Worm (Caenorhabditis elegans) whole organism, L1 larva: ENCODE measurements around the gene F35A5.1.
A peak's percentile ranks its signal among the peaks of the same experiment; 100 is the strongest.

Source experiments
- C04F5.9 ChIP-seq: sonication (generic microtip); optimal IDR thresholded peaks from 2 replicates; lab custom pipeline; 2016; ENCODE audit warnings: missing genetic modification characterization, missing compliant biosample characterization
- C34B4.2 ChIP-seq: sonication (generic microtip); optimal IDR thresholded peaks from 2 replicates; lab custom pipeline; 2017; ENCODE audit warnings: mild to moderate bottlenecking, missing genetic modification characterization, missing compliant biosample characterization
- ama-1 ChIP-seq: fragments of 150-350 bp; optimal IDR thresholded peaks from 2 replicates; lab custom pipeline; 2014
- blmp-1 ChIP-seq: fragments of 150-350 bp; optimal IDR thresholded peaks from 2 replicates; lab custom pipeline; 2014; ENCODE audit warnings: missing biosample characterization, missing genetic modification characterization
- ceh-82 ChIP-seq, 3 experiments: fragments of 150-350 bp in 1 of 3; sonication (generic microtip) in 2 of 3; optimal IDR thresholded peaks; 2 replicates each; lab custom pipeline; 2014 to 2017; ENCODE audit warnings: missing biosample characterization in 3 of 3, missing genetic modification characterization in 3 of 3
- dsc-1 ChIP-seq: sonication (generic microtip); optimal IDR thresholded peaks from 2 replicates; lab custom pipeline; 2016; ENCODE audit warnings: mild to moderate bottlenecking, missing genetic modification characterization, missing compliant biosample characterization
- efl-1 ChIP-seq, 4 experiments: fragments of 150-350 bp; optimal IDR thresholded peaks in 3 of 4; peaks in 1 of 4; 1 replicate in 1 of 4; 2 replicates in 3 of 4; lab custom pipeline; 2014; ENCODE audit warnings: missing biosample characterization in 2 of 4, missing genetic modification characterization in 2 of 4, missing genetic modification reagents in 2 of 4
- egl-13 ChIP-seq: sonication (generic microtip); optimal IDR thresholded peaks from 2 replicates; lab custom pipeline; 2016; ENCODE audit warnings: missing genotype, missing genetic modification reagents, missing genetic modification characterization, missing compliant biosample characterization
- elt-2 ChIP-seq: sonication (generic microtip); optimal IDR thresholded peaks from 2 replicates; lab custom pipeline; 2016; ENCODE audit warnings: missing genetic modification characterization, mild to moderate bottlenecking, inconsistent platforms, missing compliant biosample characterization, missing genetic modification reagents
- elt-3 ChIP-seq, 6 experiments: fragments of 150-350 bp in 1 of 6; sonication (generic microtip); optimal IDR thresholded peaks; 2 replicates each; lab custom pipeline; 2017 to 2018; ENCODE audit warnings: missing biosample characterization in 6 of 6, missing genetic modification characterization in 6 of 6, inconsistent platforms in 1 of 6
- fkh-4 ChIP-seq: sonication (generic microtip); optimal IDR thresholded peaks from 2 replicates; lab custom pipeline; 2016; ENCODE audit warnings: missing compliant biosample characterization, missing genetic modification characterization, borderline replicate concordance
- fos-1 ChIP-seq: fragments of 150-350 bp; optimal IDR thresholded peaks from 2 replicates; lab custom pipeline; 2014; ENCODE audit warnings: missing biosample characterization, missing genetic modification characterization
- hlh-17 ChIP-seq: fragments of 200-800 bp; sonication (Bioruptor generic); optimal IDR thresholded peaks from 2 replicates; lab custom pipeline; 2018; ENCODE audit warnings: missing genetic modification characterization, mild to moderate bottlenecking, missing compliant biosample characterization, moderate library complexity, borderline replicate concordance
- hlh-4 ChIP-seq: sonication (generic microtip); optimal IDR thresholded peaks from 2 replicates; lab custom pipeline; 2016; ENCODE audit warnings: mild to moderate bottlenecking, missing genetic modification characterization, missing compliant biosample characterization
- hpl-2 ChIP-seq: fragments of 150-350 bp; optimal IDR thresholded peaks from 2 replicates; lab custom pipeline; 2014; ENCODE audit warnings: missing biosample characterization, missing genetic modification reagents, missing genetic modification characterization
- irx-1 ChIP-seq: sonication (generic microtip); optimal IDR thresholded peaks from 2 replicates; lab custom pipeline; 2016; ENCODE audit warnings: missing genetic modification characterization, missing compliant biosample characterization
- isw-1 ChIP-seq: fragments of 200-800 bp; sonication (Bioruptor generic); IDR thresholded peaks from 2 replicates; pipeline ENCODE4 v1.3.6; 2022; ENCODE audit warnings: missing genetic modification characterization, missing compliant biosample characterization
- jun-1 ChIP-seq: fragments of 150-350 bp; optimal IDR thresholded peaks from 2 replicates; lab custom pipeline; 2014; ENCODE audit warnings: missing biosample characterization, missing genetic modification reagents, missing genetic modification characterization
- lin-13 ChIP-seq: fragments of 150-350 bp; optimal IDR thresholded peaks from 2 replicates; lab custom pipeline; 2014; ENCODE audit warnings: missing biosample characterization, missing genetic modification reagents, missing genetic modification characterization
- lin-14 ChIP-seq: fragments of 200-800 bp; sonication (Bioruptor generic); optimal IDR thresholded peaks from 2 replicates; lab custom pipeline; 2018; ENCODE audit warnings: mild to moderate bottlenecking, missing genetic modification characterization, moderate library complexity, missing compliant biosample characterization
- lin-15B ChIP-seq: fragments of 150-350 bp; sonication (generic microtip); optimal IDR thresholded peaks from 3 replicates; lab custom pipeline; 2014; ENCODE audit warnings: missing biosample characterization, missing genetic modification characterization
- lin-35 ChIP-seq, 2 experiments: fragments of 150-350 bp; optimal IDR thresholded peaks; 2 replicates each; lab custom pipeline; 2014; ENCODE audit warnings: missing biosample characterization in 2 of 2, missing genetic modification characterization in 2 of 2, missing genetic modification reagents in 2 of 2
- lsy-2 ChIP-seq, 2 experiments: fragments of 150-350 bp; optimal IDR thresholded peaks; 2 replicates each; lab custom pipeline; 2014; ENCODE audit warnings: missing biosample characterization in 2 of 2, missing genetic modification characterization in 2 of 2
- mab-9 ChIP-seq: fragments of 200-800 bp; sonication (Bioruptor generic); IDR thresholded peaks from 2 replicates; pipeline ENCODE4 v1.3.6; 2022; ENCODE audit warnings: missing genetic modification reagents, missing genetic modification characterization, missing compliant biosample characterization
- mdl-1 ChIP-seq, 2 experiments: fragments of 150-350 bp; optimal IDR thresholded peaks; 2 replicates each; lab custom pipeline; 2014 to 2017; ENCODE audit warnings: missing biosample characterization in 2 of 2, missing genetic modification characterization in 2 of 2, inconsistent platforms in 1 of 2
- nhr-11 ChIP-seq: fragments of 150-350 bp; optimal IDR thresholded peaks from 2 replicates; lab custom pipeline; 2014; ENCODE audit warnings: missing biosample characterization, missing genetic modification characterization
- nhr-12 ChIP-seq: sonication (generic microtip); optimal IDR thresholded peaks from 2 replicates; lab custom pipeline; 2017; ENCODE audit warnings: missing biosample characterization, missing genetic modification characterization
- nhr-19 ChIP-seq: fragments of 200-800 bp; sonication (Bioruptor generic); conservative IDR thresholded peaks from 2 replicates; pipeline ENCODE4 v1.3.6; 2022; ENCODE audit warnings: missing genetic modification characterization, missing compliant biosample characterization
- nhr-20 ChIP-seq: sonication (generic microtip); optimal IDR thresholded peaks from 2 replicates; lab custom pipeline; 2016; ENCODE audit warnings: mild to moderate bottlenecking, missing genetic modification characterization, missing compliant biosample characterization
- nhr-237 ChIP-seq: fragments of 150-350 bp; optimal IDR thresholded peaks from 2 replicates; lab custom pipeline; 2014; ENCODE audit warnings: missing biosample characterization, missing genetic modification characterization
- nhr-28 ChIP-seq: fragments of 150-350 bp; optimal IDR thresholded peaks from 2 replicates; lab custom pipeline; 2014; ENCODE audit warnings: missing biosample characterization, missing genetic modification characterization
- nhr-47 ChIP-seq: sonication (generic microtip); optimal IDR thresholded peaks from 2 replicates; lab custom pipeline; 2016; ENCODE audit warnings: mild to moderate bottlenecking, missing genetic modification characterization, moderate library complexity, missing compliant biosample characterization
- nhr-71 ChIP-seq: sonication (generic microtip); optimal IDR thresholded peaks from 2 replicates; lab custom pipeline; 2016; ENCODE audit warnings: mild to moderate bottlenecking, missing genetic modification characterization, moderate library complexity, missing compliant biosample characterization
- nhr-77 ChIP-seq: fragments of 150-350 bp; optimal IDR thresholded peaks from 2 replicates; lab custom pipeline; 2014; ENCODE audit warnings: missing biosample characterization, missing genetic modification characterization
- nhr-85 ChIP-seq: sonication (generic microtip); peaks from one replicate; lab custom pipeline; 2016; ENCODE audit warnings: missing genetic modification characterization, inconsistent platforms, missing compliant biosample characterization
- nhr-90 ChIP-seq: sonication (generic microtip); optimal IDR thresholded peaks from 2 replicates; lab custom pipeline; 2016; ENCODE audit warnings: mild to moderate bottlenecking, missing genetic modification characterization, missing compliant biosample characterization; ENCODE audit not compliant: poor library complexity
- pax-3 ChIP-seq: fragments of 200-800 bp; sonication (Bioruptor generic); optimal IDR thresholded peaks from 2 replicates; lab custom pipeline; 2018; ENCODE audit warnings: mild to moderate bottlenecking, missing genetic modification characterization, moderate library complexity, missing compliant biosample characterization
- pqm-1 ChIP-seq: sonication (generic microtip); optimal IDR thresholded peaks from 3 replicates; lab custom pipeline; 2017; ENCODE audit warnings: missing biosample characterization, missing genetic modification characterization
- rnt-1 ChIP-seq: sonication (generic microtip); optimal IDR thresholded peaks from 2 replicates; lab custom pipeline; 2016; ENCODE audit warnings: mild to moderate bottlenecking, missing genetic modification characterization, moderate library complexity, missing compliant biosample characterization
- skn-1 ChIP-seq: fragments of 150-350 bp; optimal IDR thresholded peaks from 2 replicates; lab custom pipeline; 2014; ENCODE audit warnings: missing biosample characterization, missing genetic modification characterization
- snpc-4 ChIP-seq: fragments of 150-350 bp; optimal IDR thresholded peaks from 2 replicates; lab custom pipeline; 2014; ENCODE audit warnings: missing biosample characterization, missing genetic modification characterization
- snu-23 ChIP-seq: sonication (generic microtip); optimal IDR thresholded peaks from 2 replicates; lab custom pipeline; 2016; ENCODE audit warnings: missing genetic modification characterization, missing compliant biosample characterization
- sptf-1 ChIP-seq: fragments of 150-350 bp; optimal IDR thresholded peaks from 2 replicates; lab custom pipeline; 2014; ENCODE audit warnings: missing biosample characterization, missing genetic modification characterization
- sup-37 ChIP-seq: fragments of 200-800 bp; sonication (Bioruptor generic); optimal IDR thresholded peaks from 2 replicates; lab custom pipeline; 2018; ENCODE audit warnings: mild to moderate bottlenecking, missing genetic modification characterization, missing compliant biosample characterization
- unc-130 ChIP-seq: fragments of 150-350 bp; optimal IDR thresholded peaks from 2 replicates; lab custom pipeline; 2017; ENCODE audit warnings: missing biosample characterization, missing genetic modification characterization, inconsistent platforms
- unc-86 ChIP-seq: sonication (generic microtip); optimal IDR thresholded peaks from 2 replicates; lab custom pipeline; 2016; ENCODE audit warnings: missing genetic modification characterization, missing compliant biosample characterization
- unc-98 ChIP-seq: fragments of 200-800 bp; sonication (Bioruptor generic); IDR thresholded peaks from 2 replicates; pipeline ENCODE4 v1.3.6; 2022; ENCODE audit warnings: missing genetic modification characterization, missing compliant biosample characterization
- zag-1 ChIP-seq: fragments of 150-350 bp; optimal IDR thresholded peaks from 2 replicates; lab custom pipeline; 2014; ENCODE audit warnings: missing biosample characterization, missing genetic modification characterization
- zip-4 ChIP-seq: fragments of 200-800 bp; sonication (Bioruptor generic); optimal IDR thresholded peaks from 2 replicates; lab custom pipeline; 2018; ENCODE audit warnings: mild to moderate bottlenecking, missing genetic modification characterization, moderate library complexity, missing compliant biosample characterization
- ztf-4 ChIP-seq: fragments of 150-350 bp; optimal IDR thresholded peaks from 2 replicates; lab custom pipeline; 2014; ENCODE audit warnings: missing biosample characterization, missing genetic modification characterization

F35A5.1 gene

DNA sequence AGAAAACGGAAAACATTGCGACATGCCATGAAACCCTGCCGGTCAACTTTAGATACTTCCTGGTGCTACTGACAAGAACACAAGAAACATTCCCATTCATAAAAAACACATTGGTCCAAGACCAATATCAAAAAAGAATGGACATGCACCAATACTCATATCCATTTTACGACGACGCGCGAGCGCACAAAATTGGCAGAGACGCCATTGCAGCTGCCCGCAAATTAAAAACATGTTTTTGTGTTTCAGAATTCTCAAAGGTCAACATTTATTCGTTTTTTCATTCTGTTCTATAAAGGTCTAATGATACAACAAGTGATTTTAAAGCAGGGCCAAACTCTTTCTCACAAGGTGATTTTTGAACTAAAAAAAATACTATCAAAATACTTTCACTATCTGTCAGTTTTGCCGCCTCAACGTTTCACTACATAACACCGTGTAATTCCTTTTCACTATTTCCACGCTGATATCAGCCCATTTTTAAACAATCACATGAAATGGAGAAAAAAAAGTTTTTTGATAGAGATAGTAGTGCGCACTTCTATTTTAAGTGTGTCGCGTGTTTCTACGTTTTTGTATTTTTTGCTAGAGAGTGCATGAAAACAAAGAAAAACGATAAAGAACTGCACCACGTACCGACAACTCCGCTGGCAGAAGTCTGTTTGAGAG, 11.7 kb downstream of the F35A5.1 start:
- TF ChIP-seq elt-3 (tag; optimal IDR thresholded peaks at IDR 0.05; lab: Kevin White, UChicago) (peak in 4 of 6 experiments; percentile 16 to 63 (median 30)), isw-1 (GFP tag; lab: Robert Waterston, UW) (no peak), pqm-1 (tag; lab: Kevin White, UChicago) (peak; percentile 14), nhr-47 (no peak), rnt-1 (no peak), nhr-28 (tag; lab: Kevin White, UChicago) (no peak), elt-2 (peak; percentile 84), nhr-19 (peak; percentile 3; the same call in 1 of the 2 replicates), lin-35 (GFP tag; optimal IDR thresholded peaks at IDR 0.05; lab: Kevin White, UChicago) (peak in 1 of 2 experiments; percentile 39), ztf-4 (tag; lab: Kevin White, UChicago) (no peak), fkh-4 (tag; lab: Kevin White, UChicago) (peak; percentile 40), hpl-2 (GFP tag; lab: Kevin White, UChicago) (peak; percentile 37), nhr-11 (no peak), mdl-1 (tag; optimal IDR thresholded peaks at IDR 0.05; lab: Kevin White, UChicago) (peak in 1 of 2 experiments; percentile 35), nhr-71 (tag; lab: Kevin White, UChicago) (peak; percentile 53), lsy-2 (tag; optimal IDR thresholded peaks at IDR 0.05; lab: Kevin White, UChicago) (no peak), nhr-77 (tag; lab: Kevin White, UChicago) (no peak), blmp-1 (tag; lab: Kevin White, UChicago) (peak; percentile 76), sptf-1 (tag; lab: Kevin White, UChicago) (no peak), ceh-82 (tag; optimal IDR thresholded peaks at IDR 0.05; lab: Kevin White, UChicago) (no peak), snu-23 (GFP tag; lab: Kevin White, UChicago) (peak; percentile 32), snpc-4 (tag; lab: Kevin White, UChicago) (no peak), unc-86 (tag; lab: Kevin White, UChicago) (no peak), dsc-1 (tag; lab: Kevin White, UChicago) (peak; percentile 90), nhr-20 (tag; lab: Kevin White, UChicago) (peak; percentile 43), jun-1 (tag; lab: Kevin White, UChicago) (no peak), zag-1 (tag; lab: Kevin White, UChicago) (no peak), hlh-17 (GFP tag; lab: Kevin White, UChicago) (no peak), nhr-85 (peak; percentile 40), mab-9 (no peak), C34B4.2 (tag; lab: Kevin White, UChicago) (no peak), nhr-90 (tag; lab: Kevin White, UChicago) (peak; percentile 6), lin-14 (GFP tag; lab: Kevin White, UChicago) (peak; percentile 41), C04F5.9 (tag; lab: Kevin White, UChicago) (no peak), efl-1 (optimal IDR thresholded peaks at IDR 0.05; lab: Kevin White, UChicago) (no peak), efl-1 (GFP tag; optimal IDR thresholded peaks at IDR 0.05 in 1 of 2; lab: Kevin White, UChicago) (no peak), sup-37 (GFP tag; lab: Kevin White, UChicago) (no peak), hlh-4 (no peak), unc-98 (no peak), nhr-12 (tag; lab: Kevin White, UChicago) (no peak)
- TF ChIP-seq, all 84 proteins: peak for 16

- peak; percentile 40 for TF ChIP-seq irx-1 (tag; lab: Kevin White, UChicago)
- no peak for TF ChIP-seq elt-2
- no peak for TF ChIP-seq C34B4.2 (tag; lab: Kevin White, UChicago)
- no peak for TF ChIP-seq dsc-1 (tag; lab: Kevin White, UChicago)
- no peak for TF ChIP-seq ceh-82 (tag; optimal IDR thresholded peaks at IDR 0.05; lab: Kevin White, UChicago)
- no peak for TF ChIP-seq nhr-237 (tag; lab: Kevin White, UChicago)
- TF ChIP-seq lsy-2 (tag; optimal IDR thresholded peaks at IDR 0.05; lab: Kevin White, UChicago) = peak in 1 of 2 experiments; percentile 66
- TF ChIP-seq skn-1 (tag; lab: Kevin White, UChicago) = no peak
- peak; percentile 36 for TF ChIP-seq nhr-20 (tag; lab: Kevin White, UChicago)
- TF ChIP-seq nhr-12 (tag; lab: Kevin White, UChicago) = no peak
- no peak for TF ChIP-seq nhr-19
- TF ChIP-seq egl-13 = no peak
- no peak for TF ChIP-seq fos-1
- TF ChIP-seq lin-15B (tag; lab: Kevin White, UChicago) = no peak
- TF ChIP-seq lin-14 (GFP tag; lab: Kevin White, UChicago) = peak; percentile 45
- TF ChIP-seq sptf-1 (tag; lab: Kevin White, UChicago) = no peak
- TF ChIP-seq unc-130 = no peak
- no peak for TF ChIP-seq nhr-71 (tag; lab: Kevin White, UChicago)
- no peak for TF ChIP-seq ama-1 (lab: Kevin White, UChicago)
- no peak for TF ChIP-seq zip-4
- TF ChIP-seq lin-13 (GFP tag; lab: Kevin White, UChicago) = no peak
- no peak for TF ChIP-seq pax-3 (tag; lab: Kevin White, UChicago)
Measured at ce11 chrX:3819697-3820096, 12.4 kb downstream of the F35A5.1 start.
